Worm (Caenorhabditis elegans): Measurements from ENCODE around the gene col-73.
"Not testable (repeated sequence)": the region's sequence is repeated elsewhere in the genome, so short reads cannot be mapped to it uniquely, and the experiment has no call there.

- TF ChIP-seq snpc-4 (tag; optimal IDR thresholded peaks at IDR 0.05); lir-3 (tag; optimal IDR thresholded peaks at IDR 0.05; ENCODE audit: poor library complexity); lin-13 (GFP tag; optimal IDR thresholded peaks at IDR 0.05); elt-3 (tag; optimal IDR thresholded peaks at IDR 0.05); nhr-77 (tag; optimal IDR thresholded peaks at IDR 0.05); pqm-1 (tag; optimal IDR thresholded peaks at IDR 0.05); ceh-88 (GFP tag; IDR thresholded peaks at IDR 0.05); dsc-1 (tag; optimal IDR thresholded peaks at IDR 0.05); lin-39 (tag; optimal IDR thresholded peaks at IDR 0.05); elt-2 (tag; optimal IDR thresholded peaks at IDR 0.05): not testable (repeated sequence)
Observed at ce11 chrII:4916462-4916861, 43.5 kb upstream of the col-73 start, which contains the start of gene msp-31.
